Worm (Caenorhabditis elegans): Measurements from ENCODE around the gene B0244.9.

- TF ChIP-seq nhr-179 (tag; optimal IDR thresholded peaks at IDR 0.05): no peak
- TF ChIP-seq ZK185.1 (tag; optimal IDR thresholded peaks at IDR 0.05; ENCODE audit: poor library complexity, severe bottlenecking): no peak
- TF ChIP-seq Y53F4B.3 (GFP tag; IDR thresholded peaks at IDR 0.05): no peak
- TF ChIP-seq snpc-4 (GFP tag; optimal IDR thresholded peaks at IDR 0.05): no peak
- TF ChIP-seq snpc-4 (tag; optimal IDR thresholded peaks at IDR 0.05): no peak
These were observed 16.4 kb upstream of the B0244.9 start, which contains the start of gene B0244.4 for ce11 chrIII:5747185-5747584.
